Worm (Caenorhabditis elegans) whole organism, mixed stage, embryonic: ENCODE data around the gene dcs-1.

Experiments used
- blmp-1 ChIP-seq: fragments of 150-350 bp; optimal IDR thresholded peaks from 2 replicates; lab custom pipeline; 2014; ENCODE audit warnings: missing biosample characterization, missing genetic modification characterization
- hlh-1 ChIP-seq: fragments of 150-350 bp; optimal IDR thresholded peaks from 2 replicates; lab custom pipeline; 2014; ENCODE audit warnings: missing biosample characterization, missing genetic modification reagents, missing genetic modification characterization
- snpc-4 ChIP-seq: fragments of 150-350 bp; optimal IDR thresholded peaks from 2 replicates; lab custom pipeline; 2014; ENCODE audit warnings: missing biosample characterization, missing genetic modification characterization

ce11 chrV:20135247-20135646 lies 44.7 kb upstream of the dcs-1 start, which contains the start of gene Y113G7A.22:
- TF ChIP-seq snpc-4 (tag; lab: Kevin White, UChicago) (no peak), blmp-1 (tag; lab: Kevin White, UChicago) (no peak), hlh-1 (tag; lab: Kevin White, UChicago) (no peak)
